Fruit fly (Drosophila melanogaster) whole organism, embryonic: Measurements from ENCODE around the gene Clk.

Experiments used
- Atf6 ChIP-seq: fragments of 200-800 bp; sonication (Bioruptor generic); IDR thresholded peaks from 2 replicates; pipeline ENCODE4 v1.3.6; 2022; ENCODE audit warnings: missing biosample characterization, missing genetic modification characterization
- CG10209 ChIP-seq: fragments of 200-800 bp; sonication (Bioruptor generic); optimal IDR thresholded peaks from 3 replicates; lab custom pipeline; 2017; ENCODE audit warnings: missing biosample characterization, mild to moderate bottlenecking, missing genetic modification characterization, missing genetic modification reagents
- CG11504 ChIP-seq: fragments of 200-800 bp; sonication (Bioruptor generic); optimal IDR thresholded peaks from 3 replicates; lab custom pipeline; 2019; ENCODE audit warnings: missing biosample characterization, mild to moderate bottlenecking, missing genetic modification characterization, moderate library complexity
- CG13296 ChIP-seq: fragments of 200-800 bp; sonication (Bioruptor generic); optimal IDR thresholded peaks from 3 replicates; lab custom pipeline; 2018; ENCODE audit warnings: missing biosample characterization, mild to moderate bottlenecking, missing genetic modification characterization
- CG13424 ChIP-seq: fragments of 200-800 bp; sonication (Bioruptor generic); optimal IDR thresholded peaks from 2 replicates; lab custom pipeline; 2019; ENCODE audit warnings: missing biosample characterization, mild to moderate bottlenecking, missing genetic modification characterization, moderate library complexity
- CG14050 ChIP-seq: fragments of 200-800 bp; sonication (Bioruptor generic); IDR thresholded peaks from 3 replicates; pipeline ENCODE4 v1.3.6; 2022; ENCODE audit warnings: missing biosample characterization, missing genetic modification characterization
- CG14710 ChIP-seq: fragments of 200-800 bp; sonication (Bioruptor generic); optimal IDR thresholded peaks from 3 replicates; lab custom pipeline; 2019; ENCODE audit warnings: missing biosample characterization, mild to moderate bottlenecking, missing genetic modification characterization, moderate library complexity
- CG14860 ChIP-seq: fragments of 200-800 bp; sonication (Bioruptor generic); IDR thresholded peaks from 3 replicates; pipeline ENCODE4 v1.3.6; 2022; ENCODE audit warnings: missing biosample characterization, missing genetic modification characterization; ENCODE audit not compliant: partially characterized antibody
- CG17361 ChIP-seq: fragments of 200-800 bp; sonication (Bioruptor generic); IDR thresholded peaks from 3 replicates; pipeline ENCODE4 v1.3.6; 2022; ENCODE audit warnings: missing biosample characterization, missing genetic modification characterization
- CG17829 ChIP-seq: fragments of 200-800 bp; optimal IDR thresholded peaks from 2 replicates; lab custom pipeline; 2019; ENCODE audit warnings: missing biosample characterization, mild to moderate bottlenecking, missing genetic modification characterization, moderate library complexity
- CG18262 ChIP-seq: fragments of 200-800 bp; optimal IDR thresholded peaks from 3 replicates; lab custom pipeline; 2019; ENCODE audit warnings: missing biosample characterization, mild to moderate bottlenecking, missing genetic modification characterization, moderate library complexity
- CG18619 ChIP-seq: fragments of 200-800 bp; sonication (Bioruptor generic); optimal IDR thresholded peaks from 3 replicates; lab custom pipeline; 2017; ENCODE audit warnings: missing biosample characterization, mild to moderate bottlenecking, missing genetic modification characterization
- CG2678 ChIP-seq: fragments of 200-800 bp; sonication (Bioruptor generic); optimal IDR thresholded peaks from 3 replicates; lab custom pipeline; 2019; ENCODE audit warnings: missing biosample characterization, mild to moderate bottlenecking, missing genetic modification characterization, moderate library complexity
- CG4617 ChIP-seq: fragments of 200-800 bp; sonication (Bioruptor generic); optimal IDR thresholded peaks from 3 replicates; lab custom pipeline; 2016; ENCODE audit warnings: missing biosample characterization, missing genetic modification characterization, borderline replicate concordance
- CG6854 ChIP-seq: fragments of 200-800 bp; sonication (Bioruptor generic); optimal IDR thresholded peaks from 3 replicates; lab custom pipeline; 2017; ENCODE audit warnings: missing biosample characterization, mild to moderate bottlenecking, missing genetic modification characterization
- CG7372 ChIP-seq: fragments of 200-800 bp; sonication (Bioruptor generic); IDR thresholded peaks from 2 replicates; pipeline ENCODE4 v1.3.6; 2022; ENCODE audit warnings: missing biosample characterization, missing genetic modification characterization
- CG7556 ChIP-seq: fragments of 200-800 bp; sonication (Bioruptor generic); optimal IDR thresholded peaks from 2 replicates; lab custom pipeline; 2017; ENCODE audit warnings: missing biosample characterization, mild to moderate bottlenecking, missing genetic modification characterization
- CG7745 ChIP-seq: fragments of 200-800 bp; sonication (Bioruptor generic); optimal IDR thresholded peaks from 2 replicates; lab custom pipeline; 2018; ENCODE audit warnings: missing biosample characterization, mild to moderate bottlenecking, missing genetic modification characterization, moderate library complexity
- D19A ChIP-seq: fragments of 200-800 bp; optimal IDR thresholded peaks from 3 replicates; lab custom pipeline; 2019; ENCODE audit warnings: missing biosample characterization, mild to moderate bottlenecking, missing genetic modification characterization, moderate library complexity
- Dad ChIP-seq: fragments of 200-800 bp; sonication (Bioruptor generic); optimal IDR thresholded peaks from 3 replicates; lab custom pipeline; 2016; ENCODE audit warnings: missing biosample characterization, missing genetic modification characterization
- Dek ChIP-seq: fragments of 200-800 bp; sonication (Bioruptor generic); optimal IDR thresholded peaks from 3 replicates; lab custom pipeline; 2019; ENCODE audit warnings: missing biosample characterization, mild to moderate bottlenecking, missing genetic modification characterization, moderate library complexity
- Eip74EF ChIP-seq, 2 experiments: fragments of 200-800 bp in 1 of 2; fragments of >200 bp in 1 of 2; sonication (Bioruptor generic) in 1 of 2; optimal IDR thresholded peaks; 2 replicates each; lab custom pipeline; 2017 to 2019; ENCODE audit warnings: missing biosample characterization in 2 of 2, missing genetic modification characterization in 2 of 2, mild to moderate bottlenecking in 1 of 2, moderate library complexity in 1 of 2
- Fer1 ChIP-seq: fragments of 200-800 bp; sonication (Bioruptor generic); optimal IDR thresholded peaks from 2 replicates; lab custom pipeline; 2017; ENCODE audit warnings: missing biosample characterization, mild to moderate bottlenecking, missing genetic modification characterization
- Hr39 ChIP-seq: fragments of >200 bp; optimal IDR thresholded peaks from 2 replicates; lab custom pipeline; 2017
- Hr51 ChIP-seq, 2 experiments: fragments of 200-800 bp; sonication (Bioruptor generic); optimal IDR thresholded peaks; 2 replicates in 1 of 2; 3 replicates in 1 of 2; lab custom pipeline; 2016 to 2018; ENCODE audit warnings: missing biosample characterization in 2 of 2, missing genetic modification characterization in 2 of 2, mild to moderate bottlenecking in 1 of 2, moderate library complexity in 1 of 2
- Jarid2 ChIP-seq: fragments of 200-800 bp; sonication (Bioruptor generic); optimal IDR thresholded peaks from 3 replicates; lab custom pipeline; 2017; ENCODE audit warnings: mild to moderate bottlenecking, missing biosample characterization, missing genetic modification reagents, missing genetic modification characterization
- Meics ChIP-seq: fragments of 200-800 bp; sonication (Bioruptor generic); optimal IDR thresholded peaks from 2 replicates; lab custom pipeline; 2017; ENCODE audit warnings: missing biosample characterization, mild to moderate bottlenecking, missing genetic modification characterization
- Mes4 ChIP-seq: fragments of 200-800 bp; sonication (Bioruptor generic); optimal IDR thresholded peaks from 2 replicates; lab custom pipeline; 2016; ENCODE audit warnings: missing biosample characterization, missing genetic modification characterization
- Rx ChIP-seq: fragments of 200-800 bp; sonication (Bioruptor generic); IDR thresholded peaks from 2 replicates; pipeline ENCODE4 v1.3.6; 2022; ENCODE audit warnings: missing biosample characterization, missing genetic modification characterization
- Sox100B ChIP-seq: fragments of 200-800 bp; sonication (Bioruptor generic); optimal IDR thresholded peaks from 3 replicates; lab custom pipeline; 2018; ENCODE audit warnings: missing biosample characterization, mild to moderate bottlenecking, missing genetic modification characterization
- Sox102F ChIP-seq: fragments of 200-800 bp; sonication (Bioruptor generic); optimal IDR thresholded peaks from 2 replicates; lab custom pipeline; 2018; ENCODE audit warnings: missing biosample characterization, mild to moderate bottlenecking, missing genetic modification characterization, moderate library complexity
- Ssrp ChIP-seq: fragments of 200-800 bp; sonication (Bioruptor generic); optimal IDR thresholded peaks from 2 replicates; lab custom pipeline; 2018; ENCODE audit warnings: missing biosample characterization, mild to moderate bottlenecking, missing genetic modification characterization, moderate library complexity
- Tbp ChIP-seq: fragments of >200 bp; optimal IDR thresholded peaks from 2 replicates; lab custom pipeline; 2018; ENCODE audit warnings: missing biosample characterization, missing genetic modification characterization
- Xbp1 ChIP-seq: fragments of 200-800 bp; sonication (Bioruptor generic); optimal IDR thresholded peaks from 3 replicates; lab custom pipeline; 2016; ENCODE audit warnings: missing biosample characterization, mild to moderate bottlenecking, missing genetic modification characterization
- cas ChIP-seq: fragments of 200-800 bp; sonication (Bioruptor generic); IDR thresholded peaks from 2 replicates; pipeline ENCODE4 v1.3.6; 2022; ENCODE audit warnings: missing biosample characterization, missing genetic modification characterization
- dysf ChIP-seq: fragments of 200-800 bp; sonication (Bioruptor generic); IDR thresholded peaks from 3 replicates; pipeline ENCODE4 v1.3.6; 2022; ENCODE audit warnings: missing biosample characterization, missing genetic modification characterization
- emc ChIP-seq: fragments of 200-800 bp; sonication (Bioruptor generic); optimal IDR thresholded peaks from 2 replicates; lab custom pipeline; 2016; ENCODE audit warnings: missing biosample characterization, missing genetic modification characterization
- eve ChIP-seq, 2 experiments: fragments of >200 bp; optimal IDR thresholded peaks; 2 replicates each; lab custom pipeline; 2017; ENCODE audit warnings: missing biosample characterization in 2 of 2, missing genetic modification characterization in 2 of 2
- gcm ChIP-seq: fragments of 200-800 bp; sonication (Bioruptor generic); optimal IDR thresholded peaks from 2 replicates; lab custom pipeline; 2019; ENCODE audit warnings: missing biosample characterization, mild to moderate bottlenecking, missing genetic modification characterization, moderate library complexity
- gem ChIP-seq: fragments of 200-800 bp; sonication (Bioruptor generic); optimal IDR thresholded peaks from 2 replicates; lab custom pipeline; 2019; ENCODE audit warnings: missing biosample characterization, mild to moderate bottlenecking, missing genetic modification characterization, moderate library complexity
- kay ChIP-seq: fragments of 200-800 bp; sonication (Bioruptor generic); optimal IDR thresholded peaks from 2 replicates; lab custom pipeline; 2016; ENCODE audit warnings: missing biosample characterization, missing genetic modification characterization
- lmd ChIP-seq: fragments of 200-800 bp; sonication (Bioruptor generic); IDR thresholded peaks from 2 replicates; pipeline ENCODE4 v1.3.6; 2022; ENCODE audit warnings: missing biosample characterization, missing genetic modification characterization
- oc ChIP-seq: fragments of 200-800 bp; sonication (Bioruptor generic); optimal IDR thresholded peaks from 2 replicates; lab custom pipeline; 2018; ENCODE audit warnings: missing biosample characterization, mild to moderate bottlenecking, missing genetic modification characterization, moderate library complexity
- pho ChIP-seq: fragments of 200-800 bp; sonication (Bioruptor generic); optimal IDR thresholded peaks from 2 replicates; lab custom pipeline; 2016; ENCODE audit warnings: missing biosample characterization, missing genetic modification characterization
- phol ChIP-seq: fragments of 200-800 bp; sonication (Bioruptor generic); optimal IDR thresholded peaks from 3 replicates; lab custom pipeline; 2018; ENCODE audit warnings: missing biosample characterization, mild to moderate bottlenecking, missing genetic modification characterization, moderate library complexity
- pum ChIP-seq: fragments of 200-800 bp; sonication (Bioruptor generic); optimal IDR thresholded peaks from 2 replicates; lab custom pipeline; 2016; ENCODE audit warnings: missing biosample characterization, missing genetic modification characterization
- sd ChIP-seq: fragments of 200-800 bp; sonication (Bioruptor generic); optimal IDR thresholded peaks from 3 replicates; lab custom pipeline; 2018; ENCODE audit warnings: missing biosample characterization, mild to moderate bottlenecking, missing genetic modification characterization, moderate library complexity
- tgo ChIP-seq: fragments of 200-800 bp; sonication (Bioruptor generic); IDR thresholded peaks from 3 replicates; pipeline ENCODE4 v1.3.6; 2022; ENCODE audit warnings: missing biosample characterization, missing genetic modification characterization
- unpg ChIP-seq: fragments of 200-800 bp; sonication (Bioruptor generic); optimal IDR thresholded peaks from 3 replicates; lab custom pipeline; 2018; ENCODE audit warnings: missing biosample characterization, mild to moderate bottlenecking, missing genetic modification characterization, moderate library complexity
- wek ChIP-seq: fragments of 200-800 bp; sonication (Bioruptor generic); optimal IDR thresholded peaks from 3 replicates; lab custom pipeline; 2018; ENCODE audit warnings: missing biosample characterization, mild to moderate bottlenecking, missing genetic modification characterization, moderate library complexity

Gene Clk

dm6 chr3L:7810924-7811323 lies 35.5 kb upstream of the Clk start:
- TF ChIP-seq emc (GFP tag; lab: Kevin White, UChicago) (no peak), Eip74EF (GFP tag; optimal IDR thresholded peaks at IDR 0.05; lab: Kevin White, UChicago) (peak in 1 of 2 experiments; percentile 81), Sox102F (GFP tag; lab: Kevin White, UChicago) (peak; percentile 78), Dek (tag; lab: Kevin White, UChicago) (peak; percentile 2), Atf6 (no peak), dysf (GFP tag; lab: Robert Waterston, UW) (peak; percentile 39; the same call in 1 of the 3 replicates), Hr51 (GFP tag; optimal IDR thresholded peaks at IDR 0.05; lab: Kevin White, UChicago) (peak in 1 of 2 experiments; percentile 92), CG14860 (GFP tag; lab: Robert Waterston, UW) (no peak), CG7745 (no peak), pum (GFP tag; lab: Kevin White, UChicago) (no peak), Meics (GFP tag; lab: Kevin White, UChicago) (no peak), Xbp1 (peak; percentile 33), phol (peak; percentile 44), CG14710 (no peak), CG17829 (tag; lab: Kevin White, UChicago) (peak; percentile 7), unpg (GFP tag; lab: Kevin White, UChicago) (peak; percentile 50), kay (GFP tag; lab: Kevin White, UChicago) (no peak), lmd (GFP tag; lab: Robert Waterston, UW) (no peak), gem (tag; lab: Kevin White, UChicago) (peak; percentile 71), gcm (GFP tag; lab: Kevin White, UChicago) (peak; percentile 25), Fer1 (GFP tag; lab: Kevin White, UChicago) (no peak), Sox100B (GFP tag; lab: Kevin White, UChicago) (peak; percentile 65), pho (GFP tag; lab: Kevin White, UChicago) (no peak), CG4617 (GFP tag; lab: Kevin White, UChicago) (no peak), CG10209 (GFP tag; lab: Kevin White, UChicago) (peak; percentile 30), eve (GFP tag; optimal IDR thresholded peaks at IDR 0.05; lab: Kevin White, UChicago) (peak in 1 of 2 experiments; percentile 37), wek (GFP tag; lab: Kevin White, UChicago) (no peak), CG18262 (tag; lab: Kevin White, UChicago) (peak; percentile 43), Rx (no peak), D19A (tag; lab: Kevin White, UChicago) (peak; percentile 1), oc (tag; lab: Kevin White, UChicago) (peak; percentile 15), CG6854 (no peak), tgo (GFP tag; lab: Robert Waterston, UW) (0 out of 3 replicates have a peak, but pooled peaks have one; percentile 13), CG7556 (GFP tag; lab: Kevin White, UChicago) (peak; percentile 21), CG18619 (GFP tag; lab: Kevin White, UChicago) (peak; percentile 9), sd (peak; percentile 10), Jarid2 (GFP tag; lab: Kevin White, UChicago) (no peak), CG13424 (tag; lab: Kevin White, UChicago) (peak; percentile 73), Mes4 (no peak), Ssrp (tag; lab: Kevin White, UChicago) (peak; percentile 19), CG13296 (GFP tag; lab: Kevin White, UChicago) (peak; percentile 13), CG14050 (GFP tag; lab: Robert Waterston, UW) (peak; percentile 32; the same call in 1 of the 3 replicates), CG7372 (GFP tag; lab: Robert Waterston, UW) (no peak), CG2678 (peak; percentile 58), CG11504 (peak; percentile 77), cas (GFP tag; lab: Robert Waterston, UW) (no peak), Hr39 (no peak), CG17361 (GFP tag; lab: Robert Waterston, UW) (peak; percentile 47; the same call in 1 of the 3 replicates), Dad (no peak), Tbp (GFP tag; lab: Kevin White, UChicago) (no peak)
